Worm (Caenorhabditis elegans) whole organism, L2 larva: ENCODE data around the gene C13G5.2.

Source experiments
- C34F6.9 ChIP-seq: fragments of 150-350 bp; optimal IDR thresholded peaks from 2 replicates; lab custom pipeline; 2014; ENCODE audit warnings: missing biosample characterization, missing genetic modification characterization
- F13H6.1 ChIP-seq: sonication (generic microtip); optimal IDR thresholded peaks from 2 replicates; lab custom pipeline; 2016; ENCODE audit warnings: missing genetic modification characterization, missing compliant biosample characterization
- R02D3.7 ChIP-seq: fragments of 150-350 bp; optimal IDR thresholded peaks from 2 replicates; lab custom pipeline; 2014; ENCODE audit warnings: missing biosample characterization, missing genetic modification characterization
- ZK546.5 ChIP-seq: sonication (generic microtip); optimal IDR thresholded peaks from 2 replicates; lab custom pipeline; 2017; ENCODE audit warnings: missing biosample characterization, missing genetic modification characterization
- aly-2 ChIP-seq: fragments of 150-350 bp; optimal IDR thresholded peaks from 2 replicates; lab custom pipeline; 2014; ENCODE audit warnings: missing biosample characterization, missing genetic modification characterization
- ama-1 ChIP-seq: fragments of 150-350 bp; optimal IDR thresholded peaks from 2 replicates; lab custom pipeline; 2018; ENCODE audit warnings: inconsistent platforms
- blmp-1 ChIP-seq: sonication (generic microtip); optimal IDR thresholded peaks from 2 replicates; lab custom pipeline; 2017; ENCODE audit warnings: missing genetic modification characterization, mild to moderate bottlenecking, missing compliant biosample characterization, antibody characterized with exemption, moderate library complexity; ENCODE audit not compliant: insufficient read depth
- ceh-16 ChIP-seq: fragments of 150-350 bp; optimal IDR thresholded peaks from 2 replicates; lab custom pipeline; 2014; ENCODE audit warnings: missing biosample characterization, missing genetic modification characterization
- ceh-82 ChIP-seq: fragments of 150-350 bp; optimal IDR thresholded peaks from 2 replicates; lab custom pipeline; 2014; ENCODE audit warnings: missing biosample characterization, missing genetic modification characterization
- crh-2 ChIP-seq: sonication (generic microtip); optimal IDR thresholded peaks from 2 replicates; lab custom pipeline; 2017; ENCODE audit warnings: missing biosample characterization, missing genetic modification characterization
- dmd-4 ChIP-seq: sonication (generic microtip); optimal IDR thresholded peaks from 2 replicates; lab custom pipeline; 2017; ENCODE audit warnings: missing biosample characterization, missing genetic modification characterization
- egl-27 ChIP-seq: sonication (generic microtip); optimal IDR thresholded peaks from 3 replicates; lab custom pipeline; 2017; ENCODE audit warnings: missing biosample characterization, missing genetic modification reagents, missing genetic modification characterization
- elt-1 ChIP-seq: fragments of 150-350 bp; optimal IDR thresholded peaks from 2 replicates; lab custom pipeline; 2014; ENCODE audit warnings: missing biosample characterization, missing genetic modification characterization
- fos-1 ChIP-seq: fragments of 150-350 bp; optimal IDR thresholded peaks from 2 replicates; lab custom pipeline; 2014; ENCODE audit warnings: missing biosample characterization, missing genetic modification characterization
- gmeb-1 ChIP-seq: fragments of 150-350 bp; optimal IDR thresholded peaks from 2 replicates; lab custom pipeline; 2014; ENCODE audit warnings: missing biosample characterization, missing genetic modification characterization
- lin-11 ChIP-seq: fragments of 150-350 bp; sonication (generic microtip); optimal IDR thresholded peaks from 2 replicates; lab custom pipeline; 2014; ENCODE audit warnings: missing biosample characterization, missing genetic modification characterization, inconsistent platforms, mixed read lengths
- lin-13 ChIP-seq: fragments of 150-350 bp; optimal IDR thresholded peaks from 2 replicates; lab custom pipeline; 2014; ENCODE audit warnings: missing biosample characterization, missing genetic modification reagents, missing genetic modification characterization
- lin-39 ChIP-seq: fragments of 150-350 bp; optimal IDR thresholded peaks from 2 replicates; lab custom pipeline; 2014; ENCODE audit warnings: missing biosample characterization, missing genetic modification reagents, missing genetic modification characterization
- lsy-2 ChIP-seq, 2 experiments: fragments of 150-350 bp in 1 of 2; sonication (generic microtip) in 1 of 2; optimal IDR thresholded peaks; 2 replicates each; lab custom pipeline; 2014 to 2017; ENCODE audit warnings: missing biosample characterization in 2 of 2, missing genetic modification characterization in 2 of 2
- mab-5 ChIP-seq: fragments of 150-350 bp; optimal IDR thresholded peaks from 2 replicates; lab custom pipeline; 2014; ENCODE audit warnings: missing biosample characterization, missing genetic modification characterization
- mbf-1 ChIP-seq: sonication (generic microtip); optimal IDR thresholded peaks from 2 replicates; lab custom pipeline; 2017; ENCODE audit warnings: missing biosample characterization, missing genetic modification characterization
- nhr-10 ChIP-seq: sonication (generic microtip); optimal IDR thresholded peaks from 2 replicates; lab custom pipeline; 2017; ENCODE audit warnings: missing biosample characterization, missing genetic modification characterization
- nhr-11 ChIP-seq: fragments of 150-350 bp; optimal IDR thresholded peaks from 2 replicates; lab custom pipeline; 2014; ENCODE audit warnings: missing biosample characterization, missing genetic modification characterization
- nhr-12 ChIP-seq: fragments of 150-350 bp; optimal IDR thresholded peaks from 2 replicates; lab custom pipeline; 2014; ENCODE audit warnings: missing biosample characterization, missing genetic modification characterization
- nhr-129 ChIP-seq: fragments of 150-350 bp; optimal IDR thresholded peaks from 2 replicates; lab custom pipeline; 2014; ENCODE audit warnings: missing biosample characterization, missing genetic modification characterization
- nhr-21 ChIP-seq: fragments of 150-350 bp; optimal IDR thresholded peaks from 2 replicates; lab custom pipeline; 2014; ENCODE audit warnings: missing biosample characterization, missing genetic modification characterization
- nhr-23 ChIP-seq: fragments of 150-350 bp; optimal IDR thresholded peaks from 2 replicates; lab custom pipeline; 2014; ENCODE audit warnings: missing biosample characterization, missing genetic modification reagents, missing genetic modification characterization
- nhr-237 ChIP-seq: fragments of 150-350 bp; optimal IDR thresholded peaks from 2 replicates; lab custom pipeline; 2014; ENCODE audit warnings: missing biosample characterization, missing genetic modification characterization
- nhr-25 ChIP-seq: fragments of 150-350 bp; sonication (generic microtip); optimal IDR thresholded peaks from 3 replicates; lab custom pipeline; 2014; ENCODE audit warnings: missing biosample characterization, missing genetic modification characterization
- nhr-6 ChIP-seq: fragments of 150-350 bp; optimal IDR thresholded peaks from 2 replicates; lab custom pipeline; 2014; ENCODE audit warnings: missing biosample characterization, missing genetic modification characterization
- nhr-77 ChIP-seq: fragments of 150-350 bp; optimal IDR thresholded peaks from 2 replicates; lab custom pipeline; 2014; ENCODE audit warnings: missing biosample characterization, missing genetic modification characterization
- peb-1 ChIP-seq: fragments of 150-350 bp; optimal IDR thresholded peaks from 2 replicates; lab custom pipeline; 2014; ENCODE audit warnings: missing biosample characterization, missing genetic modification characterization
- sem-4 ChIP-seq: fragments of 150-350 bp; optimal IDR thresholded peaks from 2 replicates; lab custom pipeline; 2014; ENCODE audit warnings: missing biosample characterization, missing genetic modification reagents, missing genetic modification characterization
- skn-1 ChIP-seq: sonication (generic microtip); optimal IDR thresholded peaks from 2 replicates; lab custom pipeline; 2017; ENCODE audit warnings: missing biosample characterization, missing genetic modification characterization
- sma-3 ChIP-seq: sonication (generic microtip); optimal IDR thresholded peaks from 2 replicates; lab custom pipeline; 2016; ENCODE audit warnings: missing genetic modification reagents, missing genetic modification characterization, missing compliant biosample characterization
- sma-9 ChIP-seq, 2 experiments: fragments of 150-350 bp in 1 of 2; sonication (generic microtip) in 1 of 2; optimal IDR thresholded peaks; 2 replicates each; lab custom pipeline; 2014 to 2016; ENCODE audit warnings: missing genetic modification characterization in 2 of 2, mild to moderate bottlenecking in 1 of 2, missing biosample characterization in 1 of 2, missing compliant biosample characterization in 1 of 2, missing genetic modification reagents in 1 of 2, moderate library complexity in 1 of 2
- snpc-4 ChIP-seq: fragments of 150-350 bp; optimal IDR thresholded peaks from 2 replicates; lab custom pipeline; 2014; ENCODE audit warnings: missing biosample characterization, missing genetic modification characterization
- unc-39 ChIP-seq: fragments of 150-350 bp; optimal IDR thresholded peaks from 2 replicates; lab custom pipeline; 2014; ENCODE audit warnings: missing biosample characterization, missing genetic modification characterization
- unc-55 ChIP-seq: fragments of 150-350 bp; sonication (generic microtip); optimal IDR thresholded peaks from 3 replicates; lab custom pipeline; 2014; ENCODE audit warnings: missing biosample characterization, missing genetic modification reagents, missing genetic modification characterization
- unc-62 ChIP-seq: fragments of 150-350 bp; optimal IDR thresholded peaks from 2 replicates; lab custom pipeline; 2014; ENCODE audit warnings: missing biosample characterization, missing genetic modification reagents, missing genetic modification characterization
- zag-1 ChIP-seq: fragments of 150-350 bp; optimal IDR thresholded peaks from 2 replicates; lab custom pipeline; 2014; ENCODE audit warnings: missing biosample characterization, missing genetic modification characterization
- ztf-11 ChIP-seq: sonication (generic microtip); optimal IDR thresholded peaks from 2 replicates; lab custom pipeline; 2017; ENCODE audit warnings: missing biosample characterization, missing genetic modification characterization
- ztf-4 ChIP-seq: fragments of 150-350 bp; optimal IDR thresholded peaks from 2 replicates; lab custom pipeline; 2014; ENCODE audit warnings: missing biosample characterization, missing genetic modification characterization

C13G5.2 gene

ce11 chrIII:8653457-8653856 is 35.2 kb upstream of the C13G5.2 start:
- no peak for TF ChIP-seq nhr-77 (tag; lab: Kevin White, UChicago)
- no peak for TF ChIP-seq ZK546.5
- TF ChIP-seq nhr-237 (tag; lab: Kevin White, UChicago) = no peak
- no peak for TF ChIP-seq skn-1 (tag; lab: Kevin White, UChicago)
- no peak for TF ChIP-seq sem-4 (tag; lab: Kevin White, UChicago)
- no peak for TF ChIP-seq nhr-12 (tag; lab: Kevin White, UChicago)
- no peak for TF ChIP-seq ceh-16 (tag; lab: Kevin White, UChicago)
- no peak for TF ChIP-seq R02D3.7 (tag; lab: Kevin White, UChicago)
- no peak for TF ChIP-seq C34F6.9 (tag; lab: Kevin White, UChicago)
- no peak for TF ChIP-seq sma-3 (GFP tag; lab: Kevin White, UChicago)
- no peak for TF ChIP-seq fos-1 (tag; lab: Kevin White, UChicago)
- TF ChIP-seq dmd-4 = no peak
- no peak for TF ChIP-seq unc-39 (tag; lab: Kevin White, UChicago)
- no peak for TF ChIP-seq egl-27 (tag; lab: Kevin White, UChicago)
- no peak for TF ChIP-seq nhr-21 (tag; lab: Kevin White, UChicago)
- no peak for TF ChIP-seq lin-13 (GFP tag; lab: Kevin White, UChicago)
- no peak for TF ChIP-seq nhr-6 (tag; lab: Kevin White, UChicago)
- no peak for TF ChIP-seq mab-5 (tag; lab: Kevin White, UChicago)
- no peak for TF ChIP-seq mbf-1

DNA sequence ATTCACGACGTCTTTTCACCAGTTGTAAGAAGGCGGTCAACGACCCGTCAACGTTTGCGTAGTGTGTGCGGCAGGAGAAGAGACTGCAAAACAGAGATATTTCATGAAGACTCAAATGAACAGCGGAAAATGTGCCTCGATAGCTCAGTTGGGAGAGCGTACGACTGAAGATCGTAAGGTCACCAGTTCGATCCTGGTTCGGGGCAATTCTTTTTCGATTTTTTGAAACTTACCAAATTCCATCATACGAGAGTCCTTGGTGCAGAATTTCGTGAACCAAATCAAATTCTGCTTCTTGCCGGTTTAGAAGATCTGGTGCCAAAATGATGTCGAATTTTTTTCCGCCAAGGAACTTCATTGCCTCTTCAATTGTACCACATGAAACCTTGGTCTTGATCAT is 34.7 kb upstream of the C13G5.2 start:
- TF ChIP-seq blmp-1 = peak; percentile 6
- TF ChIP-seq nhr-21 (tag; lab: Kevin White, UChicago) = peak; percentile 19
- no peak for TF ChIP-seq nhr-10
- TF ChIP-seq unc-55 (GFP tag; lab: Kevin White, UChicago) = peak; percentile 39
- peak; percentile 34 for TF ChIP-seq ama-1 (lab: Kevin White, UChicago)
- no peak for TF ChIP-seq lin-11
- peak; percentile 40 for TF ChIP-seq fos-1 (tag; lab: Kevin White, UChicago)
- TF ChIP-seq F13H6.1 (tag; lab: Kevin White, UChicago) = no peak
- TF ChIP-seq ztf-4 (tag; lab: Kevin White, UChicago) = peak; percentile 9
- peak; percentile 38 for TF ChIP-seq C34F6.9 (tag; lab: Kevin White, UChicago)
- TF ChIP-seq nhr-129 (tag; lab: Kevin White, UChicago) = peak; percentile 80
- no peak for TF ChIP-seq nhr-25 (tag; lab: Kevin White, UChicago)
- TF ChIP-seq sma-9 (GFP tag; optimal IDR thresholded peaks at IDR 0.05; lab: Kevin White, UChicago) = peak; percentile 39
- TF ChIP-seq sma-9 (tag; optimal IDR thresholded peaks at IDR 0.05; lab: Kevin White, UChicago) = no peak
- TF ChIP-seq lsy-2 (tag; optimal IDR thresholded peaks at IDR 0.05; lab: Kevin White, UChicago) = peak in 1 of 2 experiments; percentile 56

ce11 chrIII:8652112-8652694 is 33.9 kb upstream of the C13G5.2 start:
- TF ChIP-seq ama-1 (lab: Kevin White, UChicago) (peak; percentile 70), sma-3 (GFP tag; lab: Kevin White, UChicago) (peak; percentile 3), nhr-11 (tag; lab: Kevin White, UChicago) (no peak), lsy-2 (tag; optimal IDR thresholded peaks at IDR 0.05; lab: Kevin White, UChicago) (peak in 1 of 2 experiments; percentile 17), nhr-77 (tag; lab: Kevin White, UChicago) (no peak), R02D3.7 (tag; lab: Kevin White, UChicago) (no peak), gmeb-1 (peak; percentile 17)

DNA sequence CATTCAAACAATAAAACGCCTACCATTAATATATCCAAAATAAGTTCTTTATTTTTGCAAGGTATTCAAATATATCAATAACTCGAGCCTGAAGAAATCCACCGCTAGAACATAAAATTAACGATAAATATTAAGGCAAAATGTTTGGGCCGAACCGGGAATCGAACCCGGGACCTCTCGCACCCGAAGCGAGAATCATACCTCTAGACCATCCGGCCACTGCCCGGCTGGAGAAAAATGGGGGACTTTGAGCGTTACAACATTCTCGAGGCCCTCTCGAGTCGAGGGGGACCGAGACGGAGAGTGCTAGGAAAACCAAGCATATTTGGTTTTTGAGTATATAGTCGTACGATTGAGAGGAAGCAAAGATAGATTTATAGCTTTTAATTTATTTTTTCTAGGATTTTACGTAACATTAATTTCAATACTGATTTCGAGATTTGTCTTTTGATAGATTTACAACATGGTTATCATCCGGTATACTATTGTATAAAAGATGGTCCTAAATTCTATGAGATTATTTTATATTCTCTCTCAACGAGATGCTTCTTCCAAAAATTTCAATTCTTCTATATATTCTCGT is 32.1 kb upstream of the C13G5.2 start, which contains the start of gene flp-23:
Gene flp-23 (plus strand): TSS at position 533 of the 583 bp plus-strand sequence.
- TF ChIP-seq ceh-82 (tag; lab: Kevin White, UChicago) (no peak), lin-39 (no peak), nhr-21 (tag; lab: Kevin White, UChicago) (no peak), zag-1 (tag; lab: Kevin White, UChicago) (no peak), mab-5 (tag; lab: Kevin White, UChicago) (no peak), F13H6.1 (tag; lab: Kevin White, UChicago) (no peak), sma-9 (GFP tag; optimal IDR thresholded peaks at IDR 0.05; lab: Kevin White, UChicago) (no peak), sma-9 (tag; optimal IDR thresholded peaks at IDR 0.05; lab: Kevin White, UChicago) (no peak), sem-4 (tag; lab: Kevin White, UChicago) (no peak), egl-27 (tag; lab: Kevin White, UChicago) (no peak), ztf-11 (tag; lab: Kevin White, UChicago) (no peak), blmp-1 (no peak), ceh-16 (tag; lab: Kevin White, UChicago) (no peak), unc-55 (GFP tag; lab: Kevin White, UChicago) (peak; percentile 62), unc-62 (GFP tag; lab: Kevin White, UChicago) (no peak), crh-2 (no peak), dmd-4 (no peak), nhr-23 (tag; lab: Kevin White, UChicago) (no peak), elt-1 (tag; lab: Kevin White, UChicago) (no peak), aly-2 (no peak), nhr-6 (tag; lab: Kevin White, UChicago) (no peak), ama-1 (lab: Kevin White, UChicago) (no peak), peb-1 (tag; lab: Kevin White, UChicago) (no peak), nhr-129 (tag; lab: Kevin White, UChicago) (peak; percentile 37), unc-39 (tag; lab: Kevin White, UChicago) (no peak), nhr-11 (tag; lab: Kevin White, UChicago) (no peak), nhr-10 (no peak), C34F6.9 (tag; lab: Kevin White, UChicago) (no peak), snpc-4 (tag; lab: Kevin White, UChicago) (no peak)
